Fruit fly (Drosophila melanogaster): ENCODE results near the gene escl.

Gene escl

DNA sequence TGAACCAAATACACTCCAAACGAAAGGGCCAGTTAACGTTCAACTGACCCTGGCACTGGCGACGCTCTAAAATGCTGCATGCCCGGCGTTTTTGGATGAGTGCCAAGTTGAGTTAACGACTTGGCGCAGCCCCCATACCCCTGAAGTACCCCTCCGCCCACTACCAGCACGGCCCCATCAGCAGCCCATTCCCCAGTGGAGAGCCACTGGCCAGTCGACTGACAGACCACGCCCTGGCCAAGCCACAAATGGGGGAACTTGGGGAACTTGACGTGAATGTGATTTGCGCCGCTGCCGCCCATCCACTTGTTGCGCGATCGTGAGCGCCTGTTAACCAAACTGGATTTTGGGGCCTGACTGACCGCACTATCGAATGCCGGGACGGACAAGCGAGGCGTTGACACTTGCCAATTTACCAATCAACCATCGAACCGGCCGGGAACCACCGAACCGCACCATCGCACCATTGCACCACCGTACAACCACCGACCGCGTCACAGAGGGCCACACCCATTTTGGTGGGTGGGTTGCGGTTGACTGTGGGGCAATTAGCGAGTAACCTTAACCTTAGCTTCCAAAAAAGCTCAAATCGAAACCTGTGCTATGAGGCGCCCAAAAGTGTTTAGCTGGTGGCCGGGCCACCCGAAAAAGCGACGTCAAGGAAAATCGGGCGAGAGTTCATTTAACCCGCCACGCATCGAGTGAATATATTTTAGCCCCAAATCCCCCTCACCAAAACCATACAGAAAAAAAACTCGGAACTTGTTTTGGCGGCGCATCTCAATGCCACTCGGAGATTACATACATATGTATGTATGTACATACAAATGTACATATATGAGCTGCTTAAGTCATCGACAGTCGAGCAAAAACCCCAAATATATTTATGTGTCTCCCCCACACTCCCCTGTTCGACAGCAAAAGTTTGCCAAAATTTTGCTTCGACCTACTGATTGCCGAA is 15.0 kb downstream of the escl start (continued):
- no peak for TF ChIP-seq dati (GFP tag; IDR thresholded peaks at IDR 0.05)
- TF ChIP-seq nau (GFP tag; optimal IDR thresholded peaks at IDR 0.05), result no peak
- TF ChIP-seq abd-A (tag; optimal IDR thresholded peaks at IDR 0.05), result peak; percentile 99
- TF ChIP-seq Usf (GFP tag; optimal IDR thresholded peaks at IDR 0.05), result no peak
- TF ChIP-seq kni (GFP tag; optimal IDR thresholded peaks at IDR 0.05), result peak; percentile 95
- no peak for TF ChIP-seq CG6813 (GFP tag; optimal IDR thresholded peaks at IDR 0.05)
- no peak for TF ChIP-seq Tbp (GFP tag; optimal IDR thresholded peaks at IDR 0.05)
- peak; percentile 35 for TF ChIP-seq Fer1 (GFP tag; optimal IDR thresholded peaks at IDR 0.05)
- no peak for TF ChIP-seq dimm (GFP tag; IDR thresholded peaks at IDR 0.05)
- no peak for TF ChIP-seq pzg (GFP tag; optimal IDR thresholded peaks at IDR 0.05)
- no peak for TF ChIP-seq az2 (GFP tag; optimal IDR thresholded peaks at IDR 0.05)
- no peak for TF ChIP-seq CG3163 (GFP tag; optimal IDR thresholded peaks at IDR 0.05)
- no peak for TF ChIP-seq shn (GFP tag; optimal IDR thresholded peaks at IDR 0.05)
- TF ChIP-seq CG11093 (GFP tag; IDR thresholded peaks at IDR 0.05), result no peak
- no peak for TF ChIP-seq kay (GFP tag; optimal IDR thresholded peaks at IDR 0.05)
- no peak for TF ChIP-seq Ptx1 (GFP tag; IDR thresholded peaks at IDR 0.05)
- TF ChIP-seq HLH54F (GFP tag; optimal IDR thresholded peaks at IDR 0.05), result no peak
- TF ChIP-seq Lhr (GFP tag; optimal IDR thresholded peaks at IDR 0.05), result peak; percentile 28
- TF ChIP-seq psq (GFP tag; optimal IDR thresholded peaks at IDR 0.05), result no peak
- no peak for TF ChIP-seq CG6765 (GFP tag; optimal IDR thresholded peaks at IDR 0.05)
- TF ChIP-seq gem (tag; optimal IDR thresholded peaks at IDR 0.05), result no peak
- TF ChIP-seq ci (GFP tag; IDR thresholded peaks at IDR 0.05), result no peak
- no peak for TF ChIP-seq Kr (GFP tag; optimal IDR thresholded peaks at IDR 0.05)
- TF ChIP-seq dmrt99B (tag; optimal IDR thresholded peaks at IDR 0.05), result no peak
- no peak for TF ChIP-seq MBD-R2 (GFP tag; IDR thresholded peaks at IDR 0.05)
- TF ChIP-seq CG3838 (GFP tag; optimal IDR thresholded peaks at IDR 0.05), result no peak
- TF ChIP-seq rib (GFP tag; IDR thresholded peaks at IDR 0.05), result no peak
- TF ChIP-seq CG10366 (GFP tag; IDR thresholded peaks at IDR 0.05), result no peak
- no peak for TF ChIP-seq sima (GFP tag; optimal IDR thresholded peaks at IDR 0.05)
- TF ChIP-seq Dbx (GFP tag; IDR thresholded peaks at IDR 0.05), result no peak
- peak; percentile 93 for TF ChIP-seq kah (GFP tag; optimal IDR thresholded peaks at IDR 0.05)
- no peak for TF ChIP-seq CG12219 (GFP tag; optimal IDR thresholded peaks at IDR 0.05)
- no peak for TF ChIP-seq CG12104 (GFP tag; optimal IDR thresholded peaks at IDR 0.05)
- peak; percentile 40 for TF ChIP-seq CG18599 (GFP tag; optimal IDR thresholded peaks at IDR 0.05)
- TF ChIP-seq Hr3 (GFP tag; optimal IDR thresholded peaks at IDR 0.05), result peak; percentile 44
- TF ChIP-seq pros (GFP tag; optimal IDR thresholded peaks at IDR 0.05), result peak; percentile 50

DNA sequence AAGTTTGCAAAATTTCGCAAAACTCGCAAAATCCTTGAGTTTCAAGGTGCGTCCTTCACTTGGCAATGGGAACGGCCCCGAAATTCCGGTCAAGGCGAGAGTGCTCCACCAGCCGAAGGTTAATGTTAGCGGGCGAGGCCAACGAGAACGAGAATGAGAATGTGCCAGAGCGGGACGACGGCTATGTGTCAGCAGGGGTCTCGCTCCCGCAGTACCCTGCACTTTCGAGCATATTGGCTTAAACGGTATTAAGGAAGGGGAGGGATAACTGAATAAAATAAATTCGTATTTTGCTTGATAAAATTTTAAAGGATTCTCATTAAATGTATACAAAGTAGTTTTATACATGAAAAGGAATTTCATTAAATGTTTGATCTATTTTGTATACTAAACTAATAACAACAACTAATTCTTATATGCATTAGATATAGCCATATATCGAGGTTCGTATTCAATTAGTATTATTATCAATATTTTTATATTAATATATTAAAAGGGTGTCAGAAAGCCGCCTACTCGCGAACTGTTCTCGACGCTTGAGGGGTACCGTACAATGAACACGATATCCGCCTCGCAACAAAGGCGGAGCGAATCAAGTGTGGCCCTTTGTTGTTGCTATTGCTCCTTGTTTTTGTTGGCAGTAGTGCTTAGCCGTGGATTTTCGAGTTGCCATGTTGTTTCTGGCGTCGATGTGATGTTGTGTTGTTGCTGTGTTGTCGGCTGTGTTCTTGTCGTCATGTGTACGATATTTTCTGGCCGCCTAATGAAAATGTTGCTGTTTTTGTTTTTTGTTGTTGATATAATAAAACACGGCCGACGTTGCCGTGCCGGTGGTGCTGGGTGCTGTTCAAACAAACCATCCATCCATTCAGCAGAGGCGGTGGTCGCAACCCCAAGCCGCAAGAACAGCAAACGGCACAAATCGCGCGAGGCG is 15.9 kb downstream of the escl start:
- TF ChIP-seq CG9437 (GFP tag; optimal IDR thresholded peaks at IDR 0.05) (peak; percentile 95), ATbp (GFP tag; optimal IDR thresholded peaks at IDR 0.05) (peak; percentile 89), cato (GFP tag; optimal IDR thresholded peaks at IDR 0.05; ENCODE audit: borderline replicate concordance) (peak; percentile 90), CG12219 (GFP tag; optimal IDR thresholded peaks at IDR 0.05) (peak; percentile 74), lov (optimal IDR thresholded peaks at IDR 0.05) (no peak), lov (GFP tag; IDR thresholded peaks at IDR 0.05) (no peak), NC2β (GFP tag; optimal IDR thresholded peaks at IDR 0.05) (peak; percentile 13), CG30020 (tag; optimal IDR thresholded peaks at IDR 0.05) (peak; percentile 84), sim (GFP tag; IDR thresholded peaks at IDR 0.05) (no peak), CG13287 (GFP tag; IDR thresholded peaks at IDR 0.05; ENCODE audit: partially characterized antibody) (no peak), maf-S (GFP tag; optimal IDR thresholded peaks at IDR 0.05) (peak; percentile 47), CG2678 (tag; optimal IDR thresholded peaks at IDR 0.05) (peak; percentile 99), Trl (optimal IDR thresholded peaks at IDR 0.05) (no peak), Trl (GFP tag; optimal IDR thresholded peaks at IDR 0.05) (peak; percentile 59), Ptx1 (GFP tag; IDR thresholded peaks at IDR 0.05) (no peak)

All from whole organism, embryonic.